Fruit fly (Drosophila melanogaster): ENCODE data around the gene CG10516.

CG10516 gene

dm6 chr3L:15999358-16000005 is 31.5 kb downstream of the CG10516 start (continued):
- TF ChIP-seq CG6175 (GFP tag; IDR thresholded peaks at IDR 0.05) (no peak), bbx (GFP tag; IDR thresholded peaks at IDR 0.05; ENCODE audit: partially characterized antibody) (no peak), Abd-B (GFP tag; optimal IDR thresholded peaks at IDR 0.05) (no peak), CG8359 (GFP tag; optimal IDR thresholded peaks at IDR 0.05; ENCODE audit: borderline replicate concordance) (no peak), CG17361 (GFP tag; IDR thresholded peaks at IDR 0.05) (peak; percentile 44; the same call in 1 of the 3 replicates), tap (tag; optimal IDR thresholded peaks at IDR 0.05) (no peak), CG2202 (tag; optimal IDR thresholded peaks at IDR 0.05) (no peak), Dip2 (GFP tag; IDR thresholded peaks at IDR 0.05) (no peak), Hsf (GFP tag; optimal IDR thresholded peaks at IDR 0.05) (no peak), danr (GFP tag; IDR thresholded peaks at IDR 0.05) (no peak), p53 (GFP tag; optimal IDR thresholded peaks at IDR 0.05) (no peak), CG12155 (GFP tag; optimal IDR thresholded peaks at IDR 0.05) (peak; percentile 11), lov (optimal IDR thresholded peaks at IDR 0.05) (no peak), lov (GFP tag; IDR thresholded peaks at IDR 0.05) (no peak), CG11723 (GFP tag; optimal IDR thresholded peaks at IDR 0.05) (no peak), Doc2 (GFP tag; IDR thresholded peaks at IDR 0.05) (no peak), hkb (optimal IDR thresholded peaks at IDR 0.05) (no peak), hkb (GFP tag; IDR thresholded peaks at IDR 0.05) (peak; percentile 49), ERR (GFP tag; optimal IDR thresholded peaks at IDR 0.05) (no peak), C15 (GFP tag; IDR thresholded peaks at IDR 0.05) (0 out of 3 replicates have a peak, but pooled peaks have one; percentile 51), CG9609 (GFP tag; optimal IDR thresholded peaks at IDR 0.05) (no peak), corto (GFP tag; optimal IDR thresholded peaks at IDR 0.05) (no peak), E2f1 (GFP tag; IDR thresholded peaks at IDR 0.05) (peak; percentile 55), CG18599 (GFP tag; optimal IDR thresholded peaks at IDR 0.05) (peak; percentile 47), CG8944 (GFP tag; optimal IDR thresholded peaks at IDR 0.05) (no peak), ase (GFP tag; IDR thresholded peaks at IDR 0.05) (no peak), CG13775 (GFP tag; optimal IDR thresholded peaks at IDR 0.05) (peak; percentile 9), CG2875 (GFP tag; optimal IDR thresholded peaks at IDR 0.05) (no peak), CG10959 (GFP tag; IDR thresholded peaks at IDR 0.05) (no peak), vfl (GFP tag; optimal IDR thresholded peaks at IDR 0.05) (no peak), CG17186 (GFP tag; optimal IDR thresholded peaks at IDR 0.05) (no peak), Hey (tag; optimal IDR thresholded peaks at IDR 0.05) (no peak), tna (GFP tag; IDR thresholded peaks at IDR 0.05; ENCODE audit: partially characterized antibody) (no peak), sisA (GFP tag; IDR thresholded peaks at IDR 0.05) (no peak), MBD-R2 (GFP tag; IDR thresholded peaks at IDR 0.05) (no peak; the same call in 1 of the 2 replicates), CG6765 (GFP tag; optimal IDR thresholded peaks at IDR 0.05) (peak; percentile 50), chif (GFP tag; optimal IDR thresholded peaks at IDR 0.05) (no peak), br (optimal IDR thresholded peaks at IDR 0.05) (no peak), bigmax (GFP tag; optimal IDR thresholded peaks at IDR 0.05) (no peak), Dbx (GFP tag; IDR thresholded peaks at IDR 0.05) (peak; percentile 39; the same call in 1 of the 3 replicates), Hr39 (optimal IDR thresholded peaks at IDR 0.05) (no peak), CG15696 (tag; optimal IDR thresholded peaks at IDR 0.05) (no peak), CG17568 (GFP tag; optimal IDR thresholded peaks at IDR 0.05) (no peak), Oaz (GFP tag; IDR thresholded peaks at IDR 0.05) (no peak), CG14667 (GFP tag; IDR thresholded peaks at IDR 0.05) (no peak), NC2β (GFP tag; optimal IDR thresholded peaks at IDR 0.05) (no peak), unc-4 (GFP tag; IDR thresholded peaks at IDR 0.05; ENCODE audit: partially characterized antibody) (no peak), CG6854 (GFP tag; optimal IDR thresholded peaks at IDR 0.05) (no peak), CG17802 (tag; optimal IDR thresholded peaks at IDR 0.05) (no peak), Sin3A (optimal IDR thresholded peaks at IDR 0.05) (no peak), CG9797 (GFP tag; optimal IDR thresholded peaks at IDR 0.05) (no peak), CG2120 (GFP tag; optimal IDR thresholded peaks at IDR 0.05) (peak; percentile 72)

Measured in whole organism, embryonic.